Worm (Caenorhabditis elegans) whole organism, L1 larva: ENCODE data around the gene Y19D10B.8.

Experiments
- C16A3.4 ChIP-seq: fragments of 150-350 bp; optimal IDR thresholded peaks from 2 replicates; lab custom pipeline; 2014; ENCODE audit warnings: missing biosample characterization, missing genetic modification characterization
- C34B4.2 ChIP-seq: sonication (generic microtip); optimal IDR thresholded peaks from 2 replicates; lab custom pipeline; 2017; ENCODE audit warnings: mild to moderate bottlenecking, missing genetic modification characterization, missing compliant biosample characterization
- Y116A8C.19 ChIP-seq: sonication (generic microtip); optimal IDR thresholded peaks from 2 replicates; lab custom pipeline; 2016; ENCODE audit warnings: missing compliant biosample characterization, missing genetic modification characterization, borderline replicate concordance
- ama-1 ChIP-seq: fragments of 150-350 bp; optimal IDR thresholded peaks from 2 replicates; lab custom pipeline; 2014
- efl-1 ChIP-seq, 4 experiments: fragments of 150-350 bp; optimal IDR thresholded peaks in 3 of 4; peaks in 1 of 4; 1 replicate in 1 of 4; 2 replicates in 3 of 4; lab custom pipeline; 2014; ENCODE audit warnings: missing biosample characterization in 2 of 4, missing genetic modification characterization in 2 of 4, missing genetic modification reagents in 2 of 4
- egl-13 ChIP-seq: sonication (generic microtip); optimal IDR thresholded peaks from 2 replicates; lab custom pipeline; 2016; ENCODE audit warnings: missing genotype, missing genetic modification reagents, missing genetic modification characterization, missing compliant biosample characterization
- elt-3 ChIP-seq, 6 experiments: fragments of 150-350 bp in 1 of 6; sonication (generic microtip); optimal IDR thresholded peaks; 2 replicates each; lab custom pipeline; 2017 to 2018; ENCODE audit warnings: missing biosample characterization in 6 of 6, missing genetic modification characterization in 6 of 6, inconsistent platforms in 1 of 6
- ets-5 ChIP-seq: fragments of 200-800 bp; sonication (Bioruptor generic); IDR thresholded peaks from 2 replicates; pipeline ENCODE4 v1.3.6; 2022; ENCODE audit warnings: missing genetic modification characterization, missing compliant biosample characterization
- fkh-4 ChIP-seq: sonication (generic microtip); optimal IDR thresholded peaks from 2 replicates; lab custom pipeline; 2016; ENCODE audit warnings: missing compliant biosample characterization, missing genetic modification characterization, borderline replicate concordance
- fkh-8 ChIP-seq: sonication (generic microtip); optimal IDR thresholded peaks from 2 replicates; lab custom pipeline; 2016; ENCODE audit warnings: mild to moderate bottlenecking, missing genetic modification characterization, missing compliant biosample characterization
- fos-1 ChIP-seq: fragments of 150-350 bp; optimal IDR thresholded peaks from 2 replicates; lab custom pipeline; 2014; ENCODE audit warnings: missing biosample characterization, missing genetic modification characterization
- hpl-2 ChIP-seq: fragments of 150-350 bp; optimal IDR thresholded peaks from 2 replicates; lab custom pipeline; 2014; ENCODE audit warnings: missing biosample characterization, missing genetic modification reagents, missing genetic modification characterization
- lin-13 ChIP-seq: fragments of 150-350 bp; optimal IDR thresholded peaks from 2 replicates; lab custom pipeline; 2014; ENCODE audit warnings: missing biosample characterization, missing genetic modification reagents, missing genetic modification characterization
- lin-14 ChIP-seq: fragments of 200-800 bp; sonication (Bioruptor generic); optimal IDR thresholded peaks from 2 replicates; lab custom pipeline; 2018; ENCODE audit warnings: mild to moderate bottlenecking, missing genetic modification characterization, moderate library complexity, missing compliant biosample characterization
- lin-35 ChIP-seq, 2 experiments: fragments of 150-350 bp; optimal IDR thresholded peaks; 2 replicates each; lab custom pipeline; 2014; ENCODE audit warnings: missing biosample characterization in 2 of 2, missing genetic modification characterization in 2 of 2, missing genetic modification reagents in 2 of 2
- lin-39 ChIP-seq: fragments of 150-350 bp; optimal IDR thresholded peaks from 2 replicates; lab custom pipeline; 2014; ENCODE audit warnings: missing biosample characterization, missing genetic modification reagents, missing genetic modification characterization
- lir-3 ChIP-seq: sonication (generic microtip); optimal IDR thresholded peaks from 2 replicates; lab custom pipeline; 2016; ENCODE audit warnings: mild to moderate bottlenecking, missing genetic modification characterization, moderate library complexity, missing compliant biosample characterization; ENCODE audit not compliant: poor library complexity
- mef-2 ChIP-seq: fragments of 150-350 bp; optimal IDR thresholded peaks from 2 replicates; lab custom pipeline; 2014; ENCODE audit warnings: missing biosample characterization, missing genetic modification characterization
- nhr-237 ChIP-seq: fragments of 150-350 bp; optimal IDR thresholded peaks from 2 replicates; lab custom pipeline; 2014; ENCODE audit warnings: missing biosample characterization, missing genetic modification characterization
- nhr-47 ChIP-seq: sonication (generic microtip); optimal IDR thresholded peaks from 2 replicates; lab custom pipeline; 2016; ENCODE audit warnings: mild to moderate bottlenecking, missing genetic modification characterization, moderate library complexity, missing compliant biosample characterization
- nhr-84 ChIP-seq: sonication (generic microtip); optimal IDR thresholded peaks from 2 replicates; lab custom pipeline; 2017; ENCODE audit warnings: missing biosample characterization, missing genetic modification characterization
- nhr-85 ChIP-seq: sonication (generic microtip); peaks from one replicate; lab custom pipeline; 2016; ENCODE audit warnings: missing genetic modification characterization, inconsistent platforms, missing compliant biosample characterization
- nhr-90 ChIP-seq: sonication (generic microtip); optimal IDR thresholded peaks from 2 replicates; lab custom pipeline; 2016; ENCODE audit warnings: mild to moderate bottlenecking, missing genetic modification characterization, missing compliant biosample characterization; ENCODE audit not compliant: poor library complexity
- pag-3 ChIP-seq: sonication (generic microtip); optimal IDR thresholded peaks from 2 replicates; lab custom pipeline; 2017; ENCODE audit warnings: missing genetic modification characterization, mild to moderate bottlenecking, missing compliant biosample characterization, antibody characterized with exemption, borderline replicate concordance; ENCODE audit not compliant: insufficient read depth
- pqm-1 ChIP-seq: sonication (generic microtip); optimal IDR thresholded peaks from 3 replicates; lab custom pipeline; 2017; ENCODE audit warnings: missing biosample characterization, missing genetic modification characterization
- skn-1 ChIP-seq: fragments of 150-350 bp; optimal IDR thresholded peaks from 2 replicates; lab custom pipeline; 2014; ENCODE audit warnings: missing biosample characterization, missing genetic modification characterization
- snpc-4 ChIP-seq: fragments of 150-350 bp; optimal IDR thresholded peaks from 2 replicates; lab custom pipeline; 2014; ENCODE audit warnings: missing biosample characterization, missing genetic modification characterization
- sox-4 ChIP-seq: sonication (generic microtip); optimal IDR thresholded peaks from 2 replicates; lab custom pipeline; 2016; ENCODE audit warnings: missing genetic modification characterization, missing compliant biosample characterization
- sptf-1 ChIP-seq: fragments of 150-350 bp; optimal IDR thresholded peaks from 2 replicates; lab custom pipeline; 2014; ENCODE audit warnings: missing biosample characterization, missing genetic modification characterization
- tlp-1 ChIP-seq: fragments of 150-350 bp; optimal IDR thresholded peaks from 2 replicates; lab custom pipeline; 2014; ENCODE audit warnings: missing biosample characterization, missing genetic modification characterization
- unc-130 ChIP-seq: fragments of 150-350 bp; optimal IDR thresholded peaks from 2 replicates; lab custom pipeline; 2017; ENCODE audit warnings: missing biosample characterization, missing genetic modification characterization, inconsistent platforms
- xbp-1 ChIP-seq: sonication (generic microtip); optimal IDR thresholded peaks from 2 replicates; lab custom pipeline; 2016; ENCODE audit warnings: missing genetic modification characterization, missing compliant biosample characterization
- zag-1 ChIP-seq: fragments of 150-350 bp; optimal IDR thresholded peaks from 2 replicates; lab custom pipeline; 2014; ENCODE audit warnings: missing biosample characterization, missing genetic modification characterization
- ztf-11 ChIP-seq, 2 experiments: sonication (generic microtip); optimal IDR thresholded peaks; 2 replicates each; lab custom pipeline; 2016 to 2017; ENCODE audit warnings: missing genetic modification characterization in 2 of 2, missing biosample characterization in 1 of 2, missing compliant biosample characterization in 1 of 2

The Y19D10B.8 gene

DNA sequence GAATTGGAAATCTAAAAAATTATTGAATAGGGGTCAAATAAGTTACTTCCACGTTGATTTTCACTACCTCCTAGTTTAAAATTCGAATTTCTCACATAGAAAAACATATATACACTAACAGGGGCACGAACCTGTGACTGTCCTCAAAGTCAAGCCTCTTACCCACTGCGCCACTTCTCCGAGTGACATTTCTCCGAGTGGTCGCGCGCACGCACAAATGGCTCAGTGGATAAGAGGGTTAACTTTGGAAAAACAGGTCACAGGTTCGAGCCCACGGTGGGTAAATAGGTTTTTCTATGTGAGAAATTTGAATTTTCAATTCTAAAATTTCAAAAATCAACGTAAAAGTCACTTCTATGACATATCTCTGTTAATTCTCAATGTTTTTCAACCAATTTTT lies 23.5 kb downstream of the Y19D10B.8 start (continued):
- TF ChIP-seq ztf-11 (tag; optimal IDR thresholded peaks at IDR 0.05; lab: Kevin White, UChicago), result no peak
- no peak for TF ChIP-seq lir-3
- no peak for TF ChIP-seq unc-130
- TF ChIP-seq pqm-1 (tag; lab: Kevin White, UChicago), result no peak
- no peak for TF ChIP-seq nhr-237 (tag; lab: Kevin White, UChicago)

DNA sequence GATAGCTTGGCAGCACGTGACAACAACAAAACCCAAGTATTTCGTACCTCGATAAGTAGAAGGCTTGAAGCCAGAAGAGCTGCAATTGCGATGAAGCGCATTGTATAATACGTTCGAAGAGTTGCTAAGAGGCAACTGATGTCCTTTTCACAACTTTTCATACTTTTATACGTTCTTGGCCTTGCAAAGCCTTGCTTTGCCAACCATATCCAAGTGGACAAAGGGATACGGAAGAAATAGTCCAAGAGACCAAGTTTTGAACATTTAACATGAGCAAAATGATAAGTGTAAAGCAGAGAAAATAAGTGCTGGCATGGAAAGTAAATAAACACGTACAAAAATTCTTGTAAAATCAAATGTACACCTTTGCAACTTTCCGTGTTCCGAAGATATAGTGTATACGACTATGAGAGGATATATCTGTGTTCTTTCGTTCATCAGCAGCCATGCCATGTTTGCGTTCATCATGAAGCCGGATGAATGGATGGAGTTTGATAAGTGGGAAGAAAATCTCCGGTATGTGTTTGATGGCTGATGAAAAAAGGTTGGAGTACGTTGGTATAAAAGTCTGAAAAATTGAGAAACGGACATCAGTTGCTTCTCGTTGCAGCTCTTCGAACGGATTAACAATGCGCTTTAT lies 26.4 kb downstream of the Y19D10B.8 start, which contains the start of the genes Y5H2A.4 and abu-4:
Y5H2A.4 (minus strand) TSS at position 101 of the 640 bp plus-strand sequence.
abu-4 (plus strand) TSS at position 590 of the 640 bp plus-strand sequence.
- TF ChIP-seq tlp-1 (tag; lab: Kevin White, UChicago), result no peak
- TF ChIP-seq sox-4 (tag; lab: Kevin White, UChicago), result no peak
- no peak for TF ChIP-seq hpl-2

ce11 chrV:2271750-2272149 lies 29.1 kb downstream of the Y19D10B.8 start, which contains the start of gene Y5H2A.1:
Gene Y5H2A.1 (minus strand): TSS chrV:2271850.
- TF ChIP-seq nhr-47 (tag; lab: Kevin White, UChicago) (no peak), C16A3.4 (tag; lab: Kevin White, UChicago) (no peak), mef-2 (tag; lab: Kevin White, UChicago) (no peak), nhr-90 (tag; lab: Kevin White, UChicago) (no peak), lin-39 (tag; lab: Kevin White, UChicago) (no peak)

DNA sequence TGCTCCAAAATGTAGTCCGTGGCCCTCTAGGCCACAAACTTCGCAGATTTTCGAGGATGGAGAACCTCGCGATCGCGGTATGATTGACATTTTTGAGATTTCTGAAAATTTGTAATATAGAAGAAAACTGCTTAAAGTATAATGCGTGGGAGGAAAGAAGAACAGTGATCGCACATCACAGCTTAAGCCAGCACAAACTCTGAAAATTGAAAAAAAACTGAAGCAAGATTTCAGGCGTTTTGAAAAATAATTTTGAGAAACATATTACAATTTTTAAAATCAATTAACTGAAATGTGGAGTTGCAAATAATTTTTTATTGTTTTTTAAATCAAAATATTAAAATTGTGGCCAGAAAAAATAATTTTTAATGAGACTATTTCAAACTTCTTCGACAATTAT lies 33.8 kb downstream of the Y19D10B.8 start, which contains the start of gene nhr-275:
nhr-275 (minus strand) TSS at position 101 of the 400 bp plus-strand sequence.
- TF ChIP-seq ztf-11 (tag; optimal IDR thresholded peaks at IDR 0.05; lab: Kevin White, UChicago) (no peak), nhr-85 (tag; lab: Kevin White, UChicago) (no peak), fos-1 (tag; lab: Kevin White, UChicago) (no peak), lin-13 (GFP tag; lab: Kevin White, UChicago) (no peak), pag-3 (tag; lab: Kevin White, UChicago) (no peak), xbp-1 (tag; lab: Kevin White, UChicago) (no peak), nhr-47 (tag; lab: Kevin White, UChicago) (no peak), ets-5 (GFP tag; lab: Robert Waterston, UW) (no peak), zag-1 (tag; lab: Kevin White, UChicago) (no peak), ama-1 (lab: Kevin White, UChicago) (no peak), Y116A8C.19 (tag; lab: Kevin White, UChicago) (no peak), C34B4.2 (tag; lab: Kevin White, UChicago) (no peak), sptf-1 (tag; lab: Kevin White, UChicago) (no peak), unc-130 (no peak), lin-14 (GFP tag; lab: Kevin White, UChicago) (no peak), egl-13 (no peak), elt-3 (tag; optimal IDR thresholded peaks at IDR 0.05; lab: Kevin White, UChicago) (no peak), nhr-84 (tag; lab: Kevin White, UChicago) (no peak)
- TF ChIP-seq, all 84 proteins: peak for 0

DNA sequence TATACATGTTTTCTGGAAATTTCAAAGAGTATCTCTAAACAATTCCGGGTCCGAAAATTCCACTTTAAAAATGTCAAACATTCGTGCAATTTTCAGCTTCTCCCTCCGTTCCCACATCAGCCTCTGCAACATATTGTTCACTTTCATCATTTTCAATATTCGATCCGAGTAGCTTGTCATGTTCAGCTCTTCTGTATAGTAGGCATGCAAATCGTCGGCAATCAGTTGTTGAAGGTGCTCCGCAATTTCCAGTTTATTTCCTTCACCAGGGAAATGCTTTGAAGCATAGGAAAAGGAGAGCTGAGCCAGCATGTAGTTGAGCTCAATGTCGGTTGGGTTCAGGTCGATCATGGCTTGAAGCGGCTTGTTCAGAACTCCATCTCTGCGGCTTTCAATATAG lies 35.9 kb downstream of the Y19D10B.8 start:
- TF ChIP-seq snpc-4 (tag; lab: Kevin White, UChicago) (no peak), efl-1 (optimal IDR thresholded peaks at IDR 0.05; lab: Kevin White, UChicago) (no peak), efl-1 (GFP tag; optimal IDR thresholded peaks at IDR 0.05 in 1 of 2; lab: Kevin White, UChicago) (peak in 1 of 2 experiments; percentile 88)

ce11 chrV:2264455-2264854 lies 36.4 kb downstream of the Y19D10B.8 start, which contains the start of gene nhr-183:
Gene nhr-183 (minus strand): TSS chrV:2264634.
- TF ChIP-seq unc-130, result no peak
- peak; percentile 46 for TF ChIP-seq skn-1
- TF ChIP-seq fkh-4 (tag; lab: Kevin White, UChicago), result no peak
- TF ChIP-seq lin-35 (GFP tag; optimal IDR thresholded peaks at IDR 0.05; lab: Kevin White, UChicago), result peak in 1 of 2 experiments; percentile 19
- no peak for TF ChIP-seq efl-1 (optimal IDR thresholded peaks at IDR 0.05; lab: Kevin White, UChicago)
- peak in 1 of 2 experiments; percentile 37 for TF ChIP-seq efl-1 (GFP tag; optimal IDR thresholded peaks at IDR 0.05 in 1 of 2; lab: Kevin White, UChicago)
- peak; percentile 10 for TF ChIP-seq fkh-8 (tag; lab: Kevin White, UChicago)
